Worm (Caenorhabditis elegans): ENCODE results near the gene B0454.6.

B0454.6 gene

DNA sequence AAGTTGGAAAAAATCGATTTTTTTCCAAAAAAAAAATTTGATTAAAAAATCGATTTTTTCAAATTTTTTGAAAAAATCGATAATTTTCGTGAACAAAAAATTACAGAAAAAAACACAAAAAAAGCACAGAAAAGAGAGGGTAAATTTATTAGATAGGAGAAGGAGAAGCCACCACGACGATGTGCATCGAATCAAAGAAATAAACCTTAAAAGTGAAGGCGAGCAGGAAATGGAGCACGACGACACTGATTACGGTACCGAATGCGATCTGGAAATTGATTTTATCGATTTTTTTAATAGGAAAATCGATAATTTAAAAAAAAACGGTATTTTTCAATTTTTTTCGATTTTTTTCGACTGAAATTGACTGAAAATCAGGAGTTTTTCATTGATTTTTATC is 32.5 kb downstream of the B0454.6 start:
- TF ChIP-seq ZK546.5 (tag; optimal IDR thresholded peaks at IDR 0.05) (no peak), fos-1 (tag; optimal IDR thresholded peaks at IDR 0.05) (no peak), skn-1 (tag; optimal IDR thresholded peaks at IDR 0.05) (no peak), sma-3 (GFP tag; optimal IDR thresholded peaks at IDR 0.05) (no peak), ceh-82 (tag; optimal IDR thresholded peaks at IDR 0.05) (no peak), nhr-12 (tag; optimal IDR thresholded peaks at IDR 0.05) (no peak), dmd-4 (tag; optimal IDR thresholded peaks at IDR 0.05) (no peak)

DNA sequence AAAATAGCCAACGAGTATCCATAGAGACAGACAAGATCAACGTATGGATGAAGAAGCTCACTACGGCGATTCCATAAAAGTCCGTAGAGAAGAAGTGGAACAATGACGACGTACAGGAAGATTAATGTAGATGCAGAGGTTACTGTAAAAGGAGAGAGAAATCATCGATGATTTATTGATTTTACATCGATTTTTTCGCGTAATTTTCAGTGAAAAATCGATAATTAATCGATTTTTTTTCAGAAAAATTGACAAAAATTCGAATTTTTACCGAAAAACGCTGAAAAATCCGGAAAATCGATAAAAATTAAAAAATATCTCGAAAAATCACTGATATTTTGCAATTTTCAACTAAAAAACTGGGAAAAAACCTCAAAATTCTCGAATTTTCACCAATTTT is 33.8 kb downstream of the B0454.6 start:
- TF ChIP-seq unc-55 (GFP tag; optimal IDR thresholded peaks at IDR 0.05) (no peak), lin-11 (tag; optimal IDR thresholded peaks at IDR 0.05) (no peak), unc-39 (tag; optimal IDR thresholded peaks at IDR 0.05) (no peak), nhr-11 (tag; optimal IDR thresholded peaks at IDR 0.05) (no peak)

DNA sequence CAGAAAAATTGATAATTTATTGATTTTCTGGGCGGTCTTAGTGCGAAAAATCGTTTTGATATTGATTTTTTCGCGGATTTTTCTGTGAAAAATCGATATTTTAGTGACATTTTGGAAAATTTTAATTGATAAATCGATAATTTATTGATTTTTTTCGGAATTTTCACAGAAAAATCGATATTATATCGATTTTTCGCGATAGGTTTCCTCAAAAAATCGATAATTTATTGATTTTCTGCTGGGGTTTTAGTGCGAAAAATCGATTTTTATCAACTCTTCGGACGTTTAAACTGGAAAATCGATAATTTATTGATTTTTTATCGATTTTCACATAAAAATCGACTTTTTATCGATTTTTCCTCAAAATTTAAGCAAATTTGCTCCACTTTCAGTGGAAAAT is 34.9 kb downstream of the B0454.6 start:
- TF ChIP-seq peb-1 (tag; optimal IDR thresholded peaks at IDR 0.05): no peak
- no peak for TF ChIP-seq ama-1 (optimal IDR thresholded peaks at IDR 0.05)
- no peak for TF ChIP-seq nhr-12 (tag; optimal IDR thresholded peaks at IDR 0.05)
- no peak for TF ChIP-seq fos-1 (tag; optimal IDR thresholded peaks at IDR 0.05)
- no peak for TF ChIP-seq C34F6.9 (tag; optimal IDR thresholded peaks at IDR 0.05)
- TF ChIP-seq unc-55 (GFP tag; optimal IDR thresholded peaks at IDR 0.05): no peak
- no peak for TF ChIP-seq mbf-1 (tag; optimal IDR thresholded peaks at IDR 0.05)
- no peak for TF ChIP-seq lin-39 (tag; optimal IDR thresholded peaks at IDR 0.05)
- TF ChIP-seq sem-4 (tag; optimal IDR thresholded peaks at IDR 0.05): no peak
- no peak for TF ChIP-seq nhr-10 (tag; optimal IDR thresholded peaks at IDR 0.05)
- no peak for TF ChIP-seq sma-9 (GFP tag; optimal IDR thresholded peaks at IDR 0.05)
- no peak for TF ChIP-seq sma-9 (tag; optimal IDR thresholded peaks at IDR 0.05)
- no peak for TF ChIP-seq snpc-4 (tag; optimal IDR thresholded peaks at IDR 0.05)
- TF ChIP-seq elt-1 (tag; optimal IDR thresholded peaks at IDR 0.05): no peak
- TF ChIP-seq ztf-11 (tag; optimal IDR thresholded peaks at IDR 0.05): no peak
- no peak for TF ChIP-seq unc-62 (GFP tag; optimal IDR thresholded peaks at IDR 0.05)
- TF ChIP-seq nhr-23 (tag; optimal IDR thresholded peaks at IDR 0.05): no peak
- TF ChIP-seq lsy-2 (tag; optimal IDR thresholded peaks at IDR 0.05): no peak

ce11 chrII:3067896-3068295 is 35.3 kb downstream of the B0454.6 start:
- TF ChIP-seq nhr-11 (tag; optimal IDR thresholded peaks at IDR 0.05) (no peak), lin-11 (tag; optimal IDR thresholded peaks at IDR 0.05) (no peak), ztf-4 (tag; optimal IDR thresholded peaks at IDR 0.05) (no peak), nhr-6 (tag; optimal IDR thresholded peaks at IDR 0.05) (no peak), ceh-82 (tag; optimal IDR thresholded peaks at IDR 0.05) (no peak), unc-55 (GFP tag; optimal IDR thresholded peaks at IDR 0.05) (no peak), ceh-16 (tag; optimal IDR thresholded peaks at IDR 0.05) (no peak), peb-1 (tag; optimal IDR thresholded peaks at IDR 0.05) (no peak), skn-1 (tag; optimal IDR thresholded peaks at IDR 0.05) (no peak), Y55F3AM.14 (GFP tag; optimal IDR thresholded peaks at IDR 0.05) (no peak), lin-39 (tag; optimal IDR thresholded peaks at IDR 0.05) (no peak), zag-1 (tag; optimal IDR thresholded peaks at IDR 0.05) (no peak)

- TF ChIP-seq nhr-25 (tag; optimal IDR thresholded peaks at IDR 0.05) (no peak), lin-39 (tag; optimal IDR thresholded peaks at IDR 0.05) (no peak), fos-1 (tag; optimal IDR thresholded peaks at IDR 0.05) (no peak), ztf-1 (GFP tag; conservative IDR thresholded peaks at IDR 0.05) (no peak), mbf-1 (tag; optimal IDR thresholded peaks at IDR 0.05) (no peak), lin-11 (tag; optimal IDR thresholded peaks at IDR 0.05) (no peak), unc-55 (GFP tag; optimal IDR thresholded peaks at IDR 0.05) (no peak), ZK546.5 (tag; optimal IDR thresholded peaks at IDR 0.05) (no peak), snpc-4 (tag; optimal IDR thresholded peaks at IDR 0.05) (no peak), nhr-21 (tag; optimal IDR thresholded peaks at IDR 0.05) (no peak), egl-27 (tag; optimal IDR thresholded peaks at IDR 0.05) (no peak), nhr-77 (tag; optimal IDR thresholded peaks at IDR 0.05) (no peak), ama-1 (optimal IDR thresholded peaks at IDR 0.05) (no peak), gmeb-1 (tag; optimal IDR thresholded peaks at IDR 0.05) (no peak), alr-1 (tag; optimal IDR thresholded peaks at IDR 0.05) (no peak), zag-1 (tag; optimal IDR thresholded peaks at IDR 0.05) (no peak), nhr-23 (tag; optimal IDR thresholded peaks at IDR 0.05) (no peak), R02D3.7 (tag; optimal IDR thresholded peaks at IDR 0.05) (no peak), lsy-2 (tag; optimal IDR thresholded peaks at IDR 0.05) (no peak)
Observed at ce11 chrII:3068646-3069045, 36.1 kb downstream of the B0454.6 start.
